Worm (Caenorhabditis elegans) whole organism, early embryonic: ENCODE measurements around the gene ZK688.4.

Source experiments
- B0310.2 ChIP-seq: sonication (generic microtip); optimal IDR thresholded peaks from 2 replicates; lab custom pipeline; 2016; ENCODE audit warnings: mild to moderate bottlenecking, missing genetic modification characterization, missing compliant biosample characterization
- F13C5.2 ChIP-seq: sonication (generic microtip); optimal IDR thresholded peaks from 2 replicates; lab custom pipeline; 2017; ENCODE audit warnings: mild to moderate bottlenecking, missing genetic modification characterization, inconsistent platforms, missing compliant biosample characterization
- aly-1 ChIP-seq: sonication (generic microtip); optimal IDR thresholded peaks from 2 replicates; lab custom pipeline; 2016; ENCODE audit warnings: missing genetic modification characterization, missing compliant biosample characterization
- ama-1 ChIP-seq: fragments of 150-350 bp; optimal IDR thresholded peaks from 2 replicates; lab custom pipeline; 2014
- ceh-13 ChIP-seq: fragments of 200-800 bp; sonication (Bioruptor generic); optimal IDR thresholded peaks from 2 replicates; lab custom pipeline; 2018; ENCODE audit warnings: mild to moderate bottlenecking, missing genetic modification characterization, missing compliant biosample characterization
- ceh-36 ChIP-seq: sonication (generic microtip); optimal IDR thresholded peaks from 2 replicates; lab custom pipeline; 2016; ENCODE audit warnings: missing genetic modification characterization, inconsistent platforms, missing compliant biosample characterization
- ets-7 ChIP-seq: sonication (generic microtip); optimal IDR thresholded peaks from 2 replicates; lab custom pipeline; 2016; ENCODE audit warnings: missing genotype, missing genetic modification characterization, missing compliant biosample characterization
- flt-1 ChIP-seq: fragments of 200-800 bp; sonication (Bioruptor generic); IDR thresholded peaks from 2 replicates; pipeline ENCODE4 v1.3.6; 2022; ENCODE audit warnings: missing genetic modification characterization, missing compliant biosample characterization
- hmbx-1 ChIP-seq: sonication (generic microtip); optimal IDR thresholded peaks from 2 replicates; lab custom pipeline; 2016; ENCODE audit warnings: mild to moderate bottlenecking, missing genetic modification characterization, missing compliant biosample characterization
- hmg-4 ChIP-seq: fragments of 200-800 bp; sonication (Bioruptor generic); optimal IDR thresholded peaks from 2 replicates; lab custom pipeline; 2018; ENCODE audit warnings: mild to moderate bottlenecking, missing genetic modification characterization, missing compliant biosample characterization
- hnd-1 ChIP-seq: sonication (generic microtip); optimal IDR thresholded peaks from 2 replicates; lab custom pipeline; 2016; ENCODE audit warnings: missing genetic modification characterization, missing compliant biosample characterization
- pes-1 ChIP-seq: fragments of 200-800 bp; sonication (Bioruptor generic); IDR thresholded peaks from 2 replicates; pipeline ENCODE4 v1.3.6; 2022; ENCODE audit warnings: missing genetic modification reagents, missing genetic modification characterization, missing compliant biosample characterization
- scrt-1 ChIP-seq: fragments of 200-800 bp; sonication (Bioruptor generic); IDR thresholded peaks from 2 replicates; pipeline ENCODE4 v1.3.6; 2022; ENCODE audit warnings: missing genetic modification characterization, missing compliant biosample characterization
- sea-1 ChIP-seq: fragments of 200-800 bp; sonication (Bioruptor generic); conservative IDR thresholded peaks from 2 replicates; pipeline ENCODE4 v1.3.6; 2022; ENCODE audit warnings: missing genetic modification characterization, missing compliant biosample characterization
- tbx-11 ChIP-seq: fragments of 200-800 bp; sonication (Bioruptor generic); IDR thresholded peaks from 2 replicates; pipeline ENCODE4 v1.3.6; 2022; ENCODE audit warnings: missing genetic modification characterization, missing compliant biosample characterization
- tbx-37 ChIP-seq: fragments of 200-800 bp; sonication (Bioruptor generic); conservative IDR thresholded peaks from 2 replicates; pipeline ENCODE4 v1.3.6; 2022; ENCODE audit warnings: missing genetic modification reagents, missing genetic modification characterization, missing compliant biosample characterization
- tra-4 ChIP-seq: sonication (generic microtip); optimal IDR thresholded peaks from 2 replicates; lab custom pipeline; 2017; ENCODE audit warnings: missing genetic modification characterization, missing compliant biosample characterization

The ZK688.4 gene

DNA sequence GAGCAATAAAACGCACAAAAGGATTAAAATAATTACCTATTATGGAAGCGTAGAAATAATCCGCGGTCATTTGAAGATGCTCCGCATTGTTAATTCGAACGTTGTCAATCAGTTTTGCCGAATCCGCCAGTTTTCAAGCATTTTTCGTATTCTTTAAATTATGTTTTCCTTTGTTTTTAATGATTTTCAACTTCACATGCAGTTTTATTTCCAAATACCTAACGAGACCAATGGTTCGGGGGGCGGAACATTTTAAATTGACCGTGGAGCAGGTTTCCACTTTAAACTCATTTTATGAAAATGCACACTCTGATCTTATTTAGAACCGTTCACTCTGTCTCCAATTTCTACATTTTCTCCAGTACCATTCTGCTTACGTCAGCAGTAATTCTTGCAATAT is at the start of gene ZK688.4:
Gene ZK688.4, plus strand, starts transcription at position 301 of the 400 bp plus-strand sequence.
- TF ChIP-seq ama-1 (lab: Kevin White, UChicago) (no peak), hmbx-1 (tag; lab: Kevin White, UChicago) (no peak), hnd-1 (tag; lab: Kevin White, UChicago) (no peak)

- TF ChIP-seq ceh-13 (GFP tag; lab: Kevin White, UChicago) = no peak
These were observed 46.7 kb upstream of the ZK688.4 start for ce11 chrIII:7848173-7848572.

ce11 chrIII:7854494-7855184 is 40.2 kb upstream of the ZK688.4 start, which contains the start of gene rpl-35:
Gene rpl-35 (plus strand): TSS chrIII:7855134.
- TF ChIP-seq hnd-1 (tag; lab: Kevin White, UChicago) (peak; percentile 52), ceh-36 (tag; lab: Kevin White, UChicago) (peak; percentile 64), tbx-11 (GFP tag; lab: Robert Waterston, UW) (peak; percentile 82), sea-1 (peak; percentile 77), pes-1 (GFP tag; lab: Robert Waterston, UW) (peak; percentile 77), flt-1 (peak; percentile 80), ama-1 (lab: Kevin White, UChicago) (no peak), hmbx-1 (tag; lab: Kevin White, UChicago) (peak; percentile 67), ceh-13 (GFP tag; lab: Kevin White, UChicago) (peak; percentile 49), B0310.2 (peak; percentile 50), tra-4 (tag; lab: Kevin White, UChicago) (peak; percentile 41), scrt-1 (GFP tag; lab: Robert Waterston, UW) (peak; percentile 72), F13C5.2 (peak; percentile 98), tbx-37 (GFP tag; lab: Robert Waterston, UW) (peak; percentile 74), ets-7 (tag; lab: Kevin White, UChicago) (peak; percentile 56), aly-1 (tag; lab: Kevin White, UChicago) (no peak), hmg-4 (GFP tag; lab: Kevin White, UChicago) (no peak)

DNA sequence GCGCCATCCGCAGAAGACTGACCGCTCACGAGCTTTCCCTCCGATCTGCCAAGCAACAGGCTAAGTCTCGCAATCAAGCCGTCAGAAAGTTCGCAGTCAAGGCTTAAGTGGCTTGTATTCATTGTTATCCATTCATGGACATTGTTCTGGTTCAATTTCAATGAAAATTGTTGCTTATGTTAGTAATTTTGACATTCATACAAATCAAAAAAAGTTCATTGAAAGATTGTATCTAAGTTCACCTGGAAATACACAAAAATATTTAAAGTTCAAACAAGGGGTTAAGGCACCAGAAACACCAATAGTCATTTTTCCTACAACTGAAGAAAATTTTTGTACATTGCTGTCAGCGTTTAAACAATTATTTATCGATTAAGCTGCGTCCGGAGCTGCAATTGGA is 39.4 kb upstream of the ZK688.4 start:
- TF ChIP-seq F13C5.2 (no peak), sea-1 (no peak), aly-1 (tag; lab: Kevin White, UChicago) (no peak), tra-4 (tag; lab: Kevin White, UChicago) (no peak), hmbx-1 (tag; lab: Kevin White, UChicago) (no peak), pes-1 (GFP tag; lab: Robert Waterston, UW) (no peak), B0310.2 (no peak), hnd-1 (tag; lab: Kevin White, UChicago) (no peak), flt-1 (no peak), ceh-36 (tag; lab: Kevin White, UChicago) (no peak), hmg-4 (GFP tag; lab: Kevin White, UChicago) (no peak)

DNA sequence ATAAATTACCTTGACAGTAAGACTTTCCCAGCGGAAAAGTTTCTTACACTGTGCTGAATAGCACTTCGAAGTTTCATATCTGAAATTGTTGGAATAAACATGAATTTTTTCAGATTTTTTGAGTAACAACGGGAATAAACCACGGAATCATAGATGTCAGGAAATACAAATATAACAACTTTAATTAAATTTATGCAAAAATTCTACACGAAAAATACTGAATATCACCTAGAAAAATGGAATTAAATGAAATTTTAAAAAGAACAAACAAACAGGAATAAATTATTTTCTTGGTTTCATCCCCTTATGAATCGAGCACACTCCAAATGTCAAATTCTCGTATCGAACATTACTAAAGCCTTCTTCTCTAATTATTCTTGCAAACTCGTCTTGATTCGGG is 37.7 kb upstream of the ZK688.4 start, which contains the start of gene tag-307:
Gene tag-307, minus strand, starts transcription at position 101 of the 400 bp plus-strand sequence.
- TF ChIP-seq ceh-36 (tag; lab: Kevin White, UChicago) (no peak), ceh-13 (GFP tag; lab: Kevin White, UChicago) (no peak), hmg-4 (GFP tag; lab: Kevin White, UChicago) (no peak), B0310.2 (no peak), ets-7 (tag; lab: Kevin White, UChicago) (no peak), tbx-11 (GFP tag; lab: Robert Waterston, UW) (no peak), aly-1 (tag; lab: Kevin White, UChicago) (no peak), pes-1 (GFP tag; lab: Robert Waterston, UW) (no peak), tbx-37 (GFP tag; lab: Robert Waterston, UW) (no peak), tra-4 (tag; lab: Kevin White, UChicago) (no peak), hnd-1 (tag; lab: Kevin White, UChicago) (no peak), F13C5.2 (no peak), hmbx-1 (tag; lab: Kevin White, UChicago) (no peak)

DNA sequence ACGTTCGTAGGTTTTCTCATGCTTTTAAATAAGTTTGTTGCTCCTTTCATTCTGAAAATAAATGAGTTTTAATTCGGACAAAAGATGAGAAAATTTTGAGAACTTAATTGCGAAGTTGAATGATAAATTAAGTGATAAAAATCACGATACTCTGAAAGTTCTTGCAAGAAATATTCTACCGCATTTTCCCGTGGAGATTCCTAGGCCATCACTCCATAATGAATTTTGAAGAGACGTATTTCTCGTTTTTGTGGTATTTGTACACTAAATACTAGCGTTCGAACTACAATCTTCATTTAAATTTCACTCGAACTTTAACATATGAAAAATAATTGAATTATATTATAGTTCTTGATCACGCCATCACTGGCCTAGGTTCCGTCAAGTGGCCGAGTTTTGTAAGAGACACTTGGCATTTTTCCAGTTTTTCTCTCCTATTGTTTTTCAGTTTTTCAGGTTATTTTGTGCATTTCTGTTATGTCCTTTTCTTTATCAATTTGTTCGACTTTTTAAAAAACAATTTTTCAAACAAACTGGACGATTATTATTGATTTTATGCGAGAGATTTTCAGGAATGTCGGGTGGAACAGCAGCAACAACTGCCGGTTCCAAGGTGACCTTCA is 36.3 kb upstream of the ZK688.4 start, which contains the start of the genes coq-5 and ufm-1:
Gene coq-5, minus strand, starts transcription at position 51 of the 623 bp plus-strand sequence.
Gene ufm-1, plus strand, starts transcription at position 573 of the 623 bp plus-strand sequence.
- TF ChIP-seq tbx-37 (GFP tag; lab: Robert Waterston, UW) = 0 out of 2 replicates have a peak, but pooled peaks have one; percentile 14
- TF ChIP-seq pes-1 (GFP tag; lab: Robert Waterston, UW) = no peak
- no peak for TF ChIP-seq hmbx-1 (tag; lab: Kevin White, UChicago)
- TF ChIP-seq hmg-4 (GFP tag; lab: Kevin White, UChicago) = no peak
- no peak for TF ChIP-seq ceh-36 (tag; lab: Kevin White, UChicago)

- TF ChIP-seq ets-7 (tag; lab: Kevin White, UChicago) = no peak
- TF ChIP-seq F13C5.2 = no peak
- TF ChIP-seq pes-1 (GFP tag; lab: Robert Waterston, UW) = no peak
- no peak for TF ChIP-seq flt-1
- no peak for TF ChIP-seq hmbx-1 (tag; lab: Kevin White, UChicago)
- no peak for TF ChIP-seq tbx-11 (GFP tag; lab: Robert Waterston, UW)
- TF ChIP-seq ceh-13 (GFP tag; lab: Kevin White, UChicago) = no peak
- TF ChIP-seq B0310.2 = no peak
- TF ChIP-seq tra-4 (tag; lab: Kevin White, UChicago) = no peak
- no peak for TF ChIP-seq scrt-1 (GFP tag; lab: Robert Waterston, UW)
- TF ChIP-seq tbx-37 (GFP tag; lab: Robert Waterston, UW) = no peak
- TF ChIP-seq hnd-1 (tag; lab: Kevin White, UChicago) = no peak
- no peak for TF ChIP-seq aly-1 (tag; lab: Kevin White, UChicago)
- TF ChIP-seq sea-1 = no peak
- no peak for TF ChIP-seq ama-1 (lab: Kevin White, UChicago)
- TF ChIP-seq ceh-36 (tag; lab: Kevin White, UChicago) = no peak
- no peak for TF ChIP-seq hmg-4 (GFP tag; lab: Kevin White, UChicago)
These were observed 35.5 kb upstream of the ZK688.4 start, which contains the start of gene tomm-7 for ce11 chrIII:7859313-7859712. Gene tomm-7 (plus strand): TSS chrIII:7859613.
